Worm (Caenorhabditis elegans): ENCODE results near the gene C07A4.3.

DNA sequence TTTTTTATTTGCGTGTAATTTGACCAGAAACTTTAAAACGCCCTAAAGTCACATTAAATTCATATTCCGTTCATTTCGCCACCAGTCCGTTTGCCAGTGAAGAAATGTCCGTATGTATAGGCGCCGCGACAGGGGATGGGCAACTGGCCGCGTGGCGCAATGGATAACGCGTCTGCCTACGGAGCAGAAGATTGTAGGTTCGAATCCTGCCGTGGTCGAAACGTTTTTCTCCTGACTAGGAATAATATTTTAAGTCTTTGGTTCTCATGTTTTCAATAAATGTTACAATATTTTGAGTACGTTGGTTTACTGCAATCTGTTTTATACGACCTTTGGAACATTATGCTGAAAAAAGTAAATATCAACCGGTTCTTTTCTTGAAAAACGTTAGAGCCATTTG, 29.8 kb upstream of the C07A4.3 start:
- TF ChIP-seq ztf-25 (GFP tag; IDR thresholded peaks at IDR 0.05) (peak; percentile 91), unc-62 (GFP tag; optimal IDR thresholded peaks at IDR 0.05) (no peak), D2030.7 (GFP tag; IDR thresholded peaks at IDR 0.05) (peak; percentile 81), nhr-90 (tag; optimal IDR thresholded peaks at IDR 0.05) (peak; percentile 75), let-607 (tag; optimal IDR thresholded peaks at IDR 0.05) (peak; percentile 31 to 53)
